Comparison of ENCODE assay signal across 1 fruit fly cellular context in the genomic region with DNA sequence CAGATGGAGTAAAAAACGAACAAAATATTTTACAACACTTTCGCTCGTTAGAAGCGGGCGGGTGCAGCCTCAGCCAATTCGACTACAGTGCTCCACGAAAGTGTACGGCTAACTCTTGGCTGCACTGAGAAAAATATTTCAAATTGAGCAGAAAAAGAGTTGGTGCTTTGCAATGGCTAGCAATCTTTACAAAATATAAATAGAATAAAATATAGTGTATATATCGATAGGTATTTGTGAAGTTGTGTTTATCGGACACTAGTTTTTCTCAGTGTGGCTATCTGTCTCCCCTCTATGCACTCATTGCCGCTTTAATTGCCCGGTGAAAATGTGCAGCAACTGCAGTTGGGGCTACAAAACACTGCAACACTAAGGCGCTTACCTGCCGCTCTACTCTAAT.
TF ChIP-seq lines count a peak whose summit lies in the region.

No protein-coding gene starts in this region.

TF ChIP-seq in whole organism, embryonic, 481 proteins besides CTCF, POLR2A, EP300 and RAD21 (continued from another document and continues in another):
- no peak for TF ChIP-seq Hr78 (GFP tag; optimal IDR thresholded peaks at IDR 0.05; lab: Kevin White, UChicago)
- TF ChIP-seq CG9437 (GFP tag; optimal IDR thresholded peaks at IDR 0.05; lab: Kevin White, UChicago): peak; percentile 34
- TF ChIP-seq Nf-YC (tag; optimal IDR thresholded peaks at IDR 0.05; lab: Kevin White, UChicago): no peak
- no peak for TF ChIP-seq cg (GFP tag; optimal IDR thresholded peaks at IDR 0.05; lab: Kevin White, UChicago)
- no peak for TF ChIP-seq ato (GFP tag; IDR thresholded peaks at IDR 0.05; lab: Robert Waterston, UW; ENCODE audit: partially characterized antibody)
- peak; percentile 54 for TF ChIP-seq CG5953 (GFP tag; IDR thresholded peaks at IDR 0.05; lab: Robert Waterston, UW)
- TF ChIP-seq al (GFP tag; IDR thresholded peaks at IDR 0.05; lab: Robert Waterston, UW): no peak
- peak; percentile 56 for TF ChIP-seq Lhr (GFP tag; optimal IDR thresholded peaks at IDR 0.05; lab: Kevin White, UChicago)
- TF ChIP-seq stwl (tag; optimal IDR thresholded peaks at IDR 0.05; lab: Kevin White, UChicago): no peak
- no peak for TF ChIP-seq abd-A (tag; optimal IDR thresholded peaks at IDR 0.05; lab: Kevin White, UChicago)
- peak; percentile 57 for TF ChIP-seq CG1602 (GFP tag; optimal IDR thresholded peaks at IDR 0.05; lab: Kevin White, UChicago)
- no peak for TF ChIP-seq Ravus (GFP tag; IDR thresholded peaks at IDR 0.05; lab: Robert Waterston, UW)
- TF ChIP-seq repo (GFP tag; optimal IDR thresholded peaks at IDR 0.05; lab: Kevin White, UChicago): no peak
- TF ChIP-seq CG2199 (GFP tag; IDR thresholded peaks at IDR 0.05; lab: Robert Waterston, UW): no peak
- TF ChIP-seq slbo (GFP tag; IDR thresholded peaks at IDR 0.05; lab: Robert Waterston, UW): no peak
- TF ChIP-seq ATbp (GFP tag; optimal IDR thresholded peaks at IDR 0.05; lab: Kevin White, UChicago): peak; percentile 84
- no peak for TF ChIP-seq Mes4 (GFP tag; optimal IDR thresholded peaks at IDR 0.05; lab: Kevin White, UChicago)
- TF ChIP-seq pho (GFP tag; optimal IDR thresholded peaks at IDR 0.05; lab: Kevin White, UChicago): no peak
- TF ChIP-seq Dref (GFP tag; IDR thresholded peaks at IDR 0.05; lab: Robert Waterston, UW): no peak
- no peak for TF ChIP-seq Atf-2 (GFP tag; optimal IDR thresholded peaks at IDR 0.05; lab: Kevin White, UChicago)
- no peak for TF ChIP-seq mirr (GFP tag; optimal IDR thresholded peaks at IDR 0.05; lab: Kevin White, UChicago)
- peak; percentile 38 for TF ChIP-seq CG16815 (GFP tag; optimal IDR thresholded peaks at IDR 0.05; lab: Kevin White, UChicago)
- TF ChIP-seq Ssrp (tag; optimal IDR thresholded peaks at IDR 0.05; lab: Kevin White, UChicago): peak; percentile 78
- no peak for TF ChIP-seq MBD-R2 (GFP tag; IDR thresholded peaks at IDR 0.05; lab: Robert Waterston, UW)
- no peak for TF ChIP-seq exex (tag; optimal IDR thresholded peaks at IDR 0.05; lab: Kevin White, UChicago)
- TF ChIP-seq NK7.1 (GFP tag; optimal IDR thresholded peaks at IDR 0.05; lab: Kevin White, UChicago): no peak
- TF ChIP-seq her (GFP tag; optimal IDR thresholded peaks at IDR 0.05; lab: Kevin White, UChicago): no peak
- TF ChIP-seq mld (GFP tag; IDR thresholded peaks at IDR 0.05; lab: Robert Waterston, UW; ENCODE audit: partially characterized antibody): no peak
- TF ChIP-seq crc (GFP tag; optimal IDR thresholded peaks at IDR 0.05; lab: Kevin White, UChicago): no peak
- peak; percentile 85 for TF ChIP-seq sisA (GFP tag; IDR thresholded peaks at IDR 0.05; lab: Robert Waterston, UW)
- peak; percentile 77 for TF ChIP-seq Abd-B (GFP tag; optimal IDR thresholded peaks at IDR 0.05; lab: Kevin White, UChicago)
- peak in 1 of 2 experiments; percentile 8 for TF ChIP-seq crp (GFP tag; optimal IDR thresholded peaks at IDR 0.05; lab: Kevin White, UChicago)
- peak; percentile 39 for TF ChIP-seq CG13424 (tag; optimal IDR thresholded peaks at IDR 0.05; lab: Kevin White, UChicago)
- no peak for TF ChIP-seq CG9797 (GFP tag; optimal IDR thresholded peaks at IDR 0.05; lab: Kevin White, UChicago)
- TF ChIP-seq Antp (GFP tag; optimal IDR thresholded peaks at IDR 0.05; lab: Kevin White, UChicago): no peak
- no peak for TF ChIP-seq Rfx (GFP tag; IDR thresholded peaks at IDR 0.05; lab: Robert Waterston, UW)
- TF ChIP-seq CG7745 (tag; optimal IDR thresholded peaks at IDR 0.05; lab: Kevin White, UChicago): no peak
- no peak for TF ChIP-seq btn (GFP tag; optimal IDR thresholded peaks at IDR 0.05; lab: Kevin White, UChicago)
- TF ChIP-seq prd (optimal IDR thresholded peaks at IDR 0.05; lab: Kevin White, UChicago): no peak
- no peak for TF ChIP-seq prd (GFP tag; IDR thresholded peaks at IDR 0.05; lab: Robert Waterston, UW)
- TF ChIP-seq Kr (GFP tag; optimal IDR thresholded peaks at IDR 0.05; lab: Kevin White, UChicago): no peak
- TF ChIP-seq wdn (GFP tag; IDR thresholded peaks at IDR 0.05; lab: Robert Waterston, UW): no peak
- TF ChIP-seq Bteb2 (GFP tag; optimal IDR thresholded peaks at IDR 0.05; lab: Kevin White, UChicago): no peak
- TF ChIP-seq HHEX (GFP tag; optimal IDR thresholded peaks at IDR 0.05; lab: Kevin White, UChicago): no peak
- no peak for TF ChIP-seq Hmr (GFP tag; optimal IDR thresholded peaks at IDR 0.05; lab: Kevin White, UChicago)
- TF ChIP-seq GATAe (GFP tag; conservative IDR thresholded peaks at IDR 0.05; lab: Robert Waterston, UW): no peak
- no peak for TF ChIP-seq Adf1 (GFP tag; IDR thresholded peaks at IDR 0.05; lab: Robert Waterston, UW)
- peak; percentile 26 for TF ChIP-seq CG33557 (GFP tag; optimal IDR thresholded peaks at IDR 0.05; lab: Kevin White, UChicago)
- TF ChIP-seq CG4820 (GFP tag; optimal IDR thresholded peaks at IDR 0.05; lab: Kevin White, UChicago): peak; percentile 72
- no peak for TF ChIP-seq CG1233 (GFP tag; optimal IDR thresholded peaks at IDR 0.05; lab: Kevin White, UChicago)
- TF ChIP-seq PHDP (tag; optimal IDR thresholded peaks at IDR 0.05; lab: Kevin White, UChicago): peak; percentile 54
- no peak for TF ChIP-seq en (GFP tag; optimal IDR thresholded peaks at IDR 0.05; lab: Kevin White, UChicago)
- TF ChIP-seq CG11695 (GFP tag; IDR thresholded peaks at IDR 0.05; lab: Robert Waterston, UW): 0 out of 3 replicates have a peak, but pooled peaks have one; percentile 29
- no peak for TF ChIP-seq CG7786 (GFP tag; optimal IDR thresholded peaks at IDR 0.05; lab: Kevin White, UChicago)
- TF ChIP-seq nmo (GFP tag; optimal IDR thresholded peaks at IDR 0.05; lab: Kevin White, UChicago): peak; percentile 79
- no peak for TF ChIP-seq pb (GFP tag; optimal IDR thresholded peaks at IDR 0.05; lab: Kevin White, UChicago)
- no peak for TF ChIP-seq CG12236 (GFP tag; optimal IDR thresholded peaks at IDR 0.05; lab: Kevin White, UChicago)
- no peak for TF ChIP-seq eve (GFP tag; optimal IDR thresholded peaks at IDR 0.05; lab: Kevin White, UChicago)
- peak; percentile 89 for TF ChIP-seq CG1603 (tag; optimal IDR thresholded peaks at IDR 0.05; lab: Kevin White, UChicago)
- TF ChIP-seq CG11085 (GFP tag; IDR thresholded peaks at IDR 0.05; lab: Robert Waterston, UW): no peak
- peak; percentile 2 for TF ChIP-seq phol (tag; optimal IDR thresholded peaks at IDR 0.05; lab: Kevin White, UChicago)
- TF ChIP-seq BtbVII (GFP tag; optimal IDR thresholded peaks at IDR 0.05; lab: Kevin White, UChicago): no peak
- TF ChIP-seq salm (tag; optimal IDR thresholded peaks at IDR 0.05; lab: Kevin White, UChicago): peak; percentile 52
- peak; percentile 72 for TF ChIP-seq otp (GFP tag; IDR thresholded peaks at IDR 0.05; lab: Robert Waterston, UW)
- no peak for TF ChIP-seq CG11696 (GFP tag; IDR thresholded peaks at IDR 0.05; lab: Robert Waterston, UW)
- no peak for TF ChIP-seq E2f1 (GFP tag; IDR thresholded peaks at IDR 0.05; lab: Robert Waterston, UW)
- no peak for TF ChIP-seq NC2β (GFP tag; optimal IDR thresholded peaks at IDR 0.05; lab: Kevin White, UChicago)
- TF ChIP-seq CG10543 (GFP tag; optimal IDR thresholded peaks at IDR 0.05; lab: Kevin White, UChicago): no peak
- no peak for TF ChIP-seq gcm2 (GFP tag; optimal IDR thresholded peaks at IDR 0.05; lab: Kevin White, UChicago)
- TF ChIP-seq Hr51 (GFP tag; optimal IDR thresholded peaks at IDR 0.05; lab: Kevin White, UChicago): peak in 1 of 2 experiments; percentile 58
- TF ChIP-seq HLH54F (GFP tag; optimal IDR thresholded peaks at IDR 0.05; lab: Kevin White, UChicago): no peak
- TF ChIP-seq CG14050 (GFP tag; IDR thresholded peaks at IDR 0.05; lab: Robert Waterston, UW): peak; percentile 43; the same call in 1 of the 3 replicates
- TF ChIP-seq Dek (tag; optimal IDR thresholded peaks at IDR 0.05; lab: Kevin White, UChicago): no peak
- TF ChIP-seq CG10565 (GFP tag; optimal IDR thresholded peaks at IDR 0.05; lab: Kevin White, UChicago): no peak
- no peak for TF ChIP-seq Asciz (GFP tag; optimal IDR thresholded peaks at IDR 0.05; lab: Kevin White, UChicago)
- no peak for TF ChIP-seq Dfd (GFP tag; optimal IDR thresholded peaks at IDR 0.05; lab: Kevin White, UChicago)
- no peak for TF ChIP-seq Doc2 (GFP tag; IDR thresholded peaks at IDR 0.05; lab: Robert Waterston, UW)
- peak; percentile 67 for TF ChIP-seq ewg (GFP tag; optimal IDR thresholded peaks at IDR 0.05; lab: Kevin White, UChicago)
- no peak for TF ChIP-seq bab2 (GFP tag; optimal IDR thresholded peaks at IDR 0.05; lab: Kevin White, UChicago)
- TF ChIP-seq MTF-1 (GFP tag; optimal IDR thresholded peaks at IDR 0.05; lab: Kevin White, UChicago; ENCODE audit: borderline replicate concordance): no peak
- TF ChIP-seq CG7357 (GFP tag; IDR thresholded peaks at IDR 0.05; lab: Robert Waterston, UW): no peak
- TF ChIP-seq caup (GFP tag; optimal IDR thresholded peaks at IDR 0.05; lab: Kevin White, UChicago; ENCODE audit: severe bottlenecking): no peak
- no peak for TF ChIP-seq hb (GFP tag; IDR thresholded peaks at IDR 0.05; lab: Robert Waterston, UW; ENCODE audit: partially characterized antibody)
- peak; percentile 15 for TF ChIP-seq CG3065 (GFP tag; optimal IDR thresholded peaks at IDR 0.05; lab: Kevin White, UChicago)
- TF ChIP-seq tgo (GFP tag; IDR thresholded peaks at IDR 0.05; lab: Robert Waterston, UW): peak; percentile 38; the same call in 2 of the 3 replicates
- no peak for TF ChIP-seq CG13123 (GFP tag; optimal IDR thresholded peaks at IDR 0.05; lab: Kevin White, UChicago)
- no peak for TF ChIP-seq vnd (GFP tag; IDR thresholded peaks at IDR 0.05; lab: Robert Waterston, UW; ENCODE audit: partially characterized antibody)
- TF ChIP-seq CG1529 (GFP tag; optimal IDR thresholded peaks at IDR 0.05; lab: Kevin White, UChicago): peak; percentile 56
- TF ChIP-seq CG17328 (GFP tag; IDR thresholded peaks at IDR 0.05; lab: Robert Waterston, UW): peak; percentile 73
- no peak for TF ChIP-seq CG18599 (GFP tag; optimal IDR thresholded peaks at IDR 0.05; lab: Kevin White, UChicago)
- TF ChIP-seq slp2 (GFP tag; optimal IDR thresholded peaks at IDR 0.05; lab: Kevin White, UChicago): no peak
- TF ChIP-seq danr (GFP tag; IDR thresholded peaks at IDR 0.05; lab: Robert Waterston, UW): no peak
- TF ChIP-seq tna (GFP tag; IDR thresholded peaks at IDR 0.05; lab: Robert Waterston, UW; ENCODE audit: partially characterized antibody): no peak
- peak; percentile 52 for TF ChIP-seq dimm (GFP tag; IDR thresholded peaks at IDR 0.05; lab: Robert Waterston, UW)
- TF ChIP-seq CG11723 (GFP tag; optimal IDR thresholded peaks at IDR 0.05; lab: Kevin White, UChicago): peak; percentile 36
- TF ChIP-seq CG15601 (tag; optimal IDR thresholded peaks at IDR 0.05; lab: Kevin White, UChicago): peak; percentile 55
- no peak for TF ChIP-seq Meics (GFP tag; optimal IDR thresholded peaks at IDR 0.05; lab: Kevin White, UChicago)
- no peak for TF ChIP-seq ind (GFP tag; optimal IDR thresholded peaks at IDR 0.05; lab: Kevin White, UChicago)
- TF ChIP-seq CoRest (tag; optimal IDR thresholded peaks at IDR 0.05; lab: Kevin White, UChicago): peak; percentile 57
- TF ChIP-seq CG3726 (GFP tag; IDR thresholded peaks at IDR 0.05; lab: Robert Waterston, UW): no peak
- no peak for TF ChIP-seq mam (GFP tag; optimal IDR thresholded peaks at IDR 0.05; lab: Kevin White, UChicago)
- no peak for TF ChIP-seq CG18764 (GFP tag; optimal IDR thresholded peaks at IDR 0.05; lab: Kevin White, UChicago)
- peak; percentile 15 for TF ChIP-seq ems (GFP tag; optimal IDR thresholded peaks at IDR 0.05; lab: Kevin White, UChicago)
- no peak for TF ChIP-seq CG3847 (GFP tag; IDR thresholded peaks at IDR 0.05; lab: Robert Waterston, UW)
- TF ChIP-seq p53 (GFP tag; optimal IDR thresholded peaks at IDR 0.05; lab: Kevin White, UChicago): no peak
- peak; percentile 21 for TF ChIP-seq CG4617 (GFP tag; optimal IDR thresholded peaks at IDR 0.05; lab: Kevin White, UChicago; ENCODE audit: borderline replicate concordance)
- TF ChIP-seq CG17912 (GFP tag; optimal IDR thresholded peaks at IDR 0.05; lab: Kevin White, UChicago): no peak
- no peak for TF ChIP-seq Rx (GFP tag; IDR thresholded peaks at IDR 0.05; lab: Robert Waterston, UW)
- TF ChIP-seq Hsf (GFP tag; optimal IDR thresholded peaks at IDR 0.05; lab: Kevin White, UChicago): peak; percentile 13
- no peak for TF ChIP-seq Ets97D (GFP tag; optimal IDR thresholded peaks at IDR 0.05; lab: Kevin White, UChicago)
- no peak for TF ChIP-seq CG9876 (GFP tag; optimal IDR thresholded peaks at IDR 0.05; lab: Kevin White, UChicago)
- TF ChIP-seq CG14441 (GFP tag; IDR thresholded peaks at IDR 0.05; lab: Robert Waterston, UW): no peak
- TF ChIP-seq sc (optimal IDR thresholded peaks at IDR 0.05; lab: Kevin White, UChicago): no peak
- peak; percentile 66 for TF ChIP-seq sc (GFP tag; optimal IDR thresholded peaks at IDR 0.05; lab: Kevin White, UChicago)
- TF ChIP-seq kah (GFP tag; optimal IDR thresholded peaks at IDR 0.05; lab: Kevin White, UChicago): no peak
- peak; percentile 57 for TF ChIP-seq esg (GFP tag; conservative IDR thresholded peaks at IDR 0.05; lab: Robert Waterston, UW)
- TF ChIP-seq CG12071 (GFP tag; optimal IDR thresholded peaks at IDR 0.05; lab: Kevin White, UChicago): no peak
- no peak for TF ChIP-seq Sin3A (optimal IDR thresholded peaks at IDR 0.05; lab: Kevin White, UChicago)
- no peak for TF ChIP-seq CG8359 (GFP tag; optimal IDR thresholded peaks at IDR 0.05; lab: Kevin White, UChicago; ENCODE audit: borderline replicate concordance)
- no peak for TF ChIP-seq Fer3 (tag; optimal IDR thresholded peaks at IDR 0.05; lab: Kevin White, UChicago)
- TF ChIP-seq Taf1 (GFP tag; IDR thresholded peaks at IDR 0.05; lab: Robert Waterston, UW): no peak
- TF ChIP-seq Hey (tag; optimal IDR thresholded peaks at IDR 0.05; lab: Kevin White, UChicago): no peak
- no peak for TF ChIP-seq inv (GFP tag; IDR thresholded peaks at IDR 0.05; lab: Robert Waterston, UW; ENCODE audit: partially characterized antibody)
- peak; percentile 73 for TF ChIP-seq CG12391 (tag; optimal IDR thresholded peaks at IDR 0.05; lab: Kevin White, UChicago)
- TF ChIP-seq stc (GFP tag; IDR thresholded peaks at IDR 0.05; lab: Robert Waterston, UW): no peak
- 0 out of 2 replicates have a peak, but pooled peaks have one; percentile 47 for TF ChIP-seq CG32767 (GFP tag; IDR thresholded peaks at IDR 0.05; lab: Robert Waterston, UW)
- peak in 1 of 2 experiments; percentile 50 for TF ChIP-seq chif (GFP tag; optimal IDR thresholded peaks at IDR 0.05; lab: Kevin White, UChicago)
- TF ChIP-seq hth (optimal IDR thresholded peaks at IDR 0.05; lab: Kevin White, UChicago): no peak
- no peak for TF ChIP-seq Awh (GFP tag; IDR thresholded peaks at IDR 0.05; lab: Robert Waterston, UW)
- TF ChIP-seq CG10979 (tag; optimal IDR thresholded peaks at IDR 0.05; lab: Kevin White, UChicago): peak; percentile 69
- peak; percentile 44 for TF ChIP-seq CG7556 (GFP tag; optimal IDR thresholded peaks at IDR 0.05; lab: Kevin White, UChicago)
